Worm (Caenorhabditis elegans): Measurements from ENCODE around the gene mua-3.

Gene mua-3

ce11 chrIII:10132495-10133450, 27.7 kb upstream of the mua-3 start:
- no peak for TF ChIP-seq B0310.2 (tag; optimal IDR thresholded peaks at IDR 0.05)

- TF ChIP-seq F13C5.2 (tag; optimal IDR thresholded peaks at IDR 0.05) (no peak), hmg-4 (GFP tag; optimal IDR thresholded peaks at IDR 0.05) (no peak), tbx-11 (GFP tag; IDR thresholded peaks at IDR 0.05) (no peak), hnd-1 (tag; optimal IDR thresholded peaks at IDR 0.05) (no peak), flt-1 (GFP tag; IDR thresholded peaks at IDR 0.05) (no peak), aly-1 (tag; optimal IDR thresholded peaks at IDR 0.05) (no peak), pes-1 (GFP tag; IDR thresholded peaks at IDR 0.05) (no peak), ceh-36 (tag; optimal IDR thresholded peaks at IDR 0.05) (no peak), tra-4 (tag; optimal IDR thresholded peaks at IDR 0.05) (no peak), ets-7 (tag; optimal IDR thresholded peaks at IDR 0.05) (no peak), scrt-1 (GFP tag; IDR thresholded peaks at IDR 0.05) (no peak), ceh-13 (GFP tag; optimal IDR thresholded peaks at IDR 0.05) (no peak), B0310.2 (tag; optimal IDR thresholded peaks at IDR 0.05) (no peak), ama-1 (optimal IDR thresholded peaks at IDR 0.05) (no peak), hmbx-1 (tag; optimal IDR thresholded peaks at IDR 0.05) (no peak), tbx-37 (GFP tag; conservative IDR thresholded peaks at IDR 0.05) (no peak)
Observed at ce11 chrIII:10134517-10134916, 26.0 kb upstream of the mua-3 start.

ce11 chrIII:10136778-10137177, 23.7 kb upstream of the mua-3 start, which contains the start of gene ZK1128.7:
Gene ZK1128.7 (plus strand): TSS chrIII:10137006.
- TF ChIP-seq hmg-4 (GFP tag; optimal IDR thresholded peaks at IDR 0.05) (no peak), tbx-11 (GFP tag; IDR thresholded peaks at IDR 0.05) (no peak), B0310.2 (tag; optimal IDR thresholded peaks at IDR 0.05) (no peak), sea-1 (GFP tag; conservative IDR thresholded peaks at IDR 0.05) (no peak), tra-4 (tag; optimal IDR thresholded peaks at IDR 0.05) (no peak), F13C5.2 (tag; optimal IDR thresholded peaks at IDR 0.05) (no peak), ets-7 (tag; optimal IDR thresholded peaks at IDR 0.05) (no peak), tbx-37 (GFP tag; conservative IDR thresholded peaks at IDR 0.05) (no peak), aly-1 (tag; optimal IDR thresholded peaks at IDR 0.05) (no peak), ama-1 (optimal IDR thresholded peaks at IDR 0.05) (no peak), scrt-1 (GFP tag; IDR thresholded peaks at IDR 0.05) (no peak)

ce11 chrIII:10140732-10141131, 19.8 kb upstream of the mua-3 start, which contains the start of gene K08E5.6:
Gene K08E5.6 (plus strand): TSS chrIII:10141032.
- TF ChIP-seq scrt-1 (GFP tag; IDR thresholded peaks at IDR 0.05): no peak

- TF ChIP-seq tra-4 (tag; optimal IDR thresholded peaks at IDR 0.05): no peak
- no peak for TF ChIP-seq tbx-11 (GFP tag; IDR thresholded peaks at IDR 0.05)
- no peak for TF ChIP-seq hnd-1 (tag; optimal IDR thresholded peaks at IDR 0.05)
- no peak for TF ChIP-seq F13C5.2 (tag; optimal IDR thresholded peaks at IDR 0.05)
- TF ChIP-seq ceh-36 (tag; optimal IDR thresholded peaks at IDR 0.05): no peak
- no peak for TF ChIP-seq flt-1 (GFP tag; IDR thresholded peaks at IDR 0.05)
- no peak for TF ChIP-seq aly-1 (tag; optimal IDR thresholded peaks at IDR 0.05)
- no peak for TF ChIP-seq B0310.2 (tag; optimal IDR thresholded peaks at IDR 0.05)
- TF ChIP-seq hmbx-1 (tag; optimal IDR thresholded peaks at IDR 0.05): no peak
- TF ChIP-seq scrt-1 (GFP tag; IDR thresholded peaks at IDR 0.05): no peak
- TF ChIP-seq hmg-4 (GFP tag; optimal IDR thresholded peaks at IDR 0.05): no peak
- no peak for TF ChIP-seq sea-1 (GFP tag; conservative IDR thresholded peaks at IDR 0.05)
- TF ChIP-seq ceh-13 (GFP tag; optimal IDR thresholded peaks at IDR 0.05): no peak
- TF ChIP-seq tbx-37 (GFP tag; conservative IDR thresholded peaks at IDR 0.05): no peak
- TF ChIP-seq ama-1 (optimal IDR thresholded peaks at IDR 0.05): no peak
- no peak for TF ChIP-seq ets-7 (tag; optimal IDR thresholded peaks at IDR 0.05)
- no peak for TF ChIP-seq pes-1 (GFP tag; IDR thresholded peaks at IDR 0.05)
Observed at ce11 chrIII:10146701-10147100, 13.8 kb upstream of the mua-3 start, which contains the start of gene K08E5.1. Gene K08E5.1 (minus strand): TSS chrIII:10146801.

- TF ChIP-seq ceh-13 (GFP tag; optimal IDR thresholded peaks at IDR 0.05): no peak
Observed at ce11 chrIII:10149910-10150309, 10.6 kb upstream of the mua-3 start.

- TF ChIP-seq pes-1 (GFP tag; IDR thresholded peaks at IDR 0.05): no peak
Observed at ce11 chrIII:10150710-10151109, 9.8 kb upstream of the mua-3 start.

ce11 chrIII:10151719-10152118, 8.8 kb upstream of the mua-3 start:
- no peak for TF ChIP-seq tbx-37 (GFP tag; conservative IDR thresholded peaks at IDR 0.05)
- TF ChIP-seq F13C5.2 (tag; optimal IDR thresholded peaks at IDR 0.05): no peak
- 0 out of 2 replicates have a peak, but pooled peaks have one; percentile 33 for TF ChIP-seq scrt-1 (GFP tag; IDR thresholded peaks at IDR 0.05)

ce11 chrIII:10152495-10152894, 8.0 kb upstream of the mua-3 start, which contains the start of gene nac-3:
Gene nac-3 (plus strand): TSS chrIII:10152795.
- TF ChIP-seq sea-1 (GFP tag; conservative IDR thresholded peaks at IDR 0.05) (no peak), scrt-1 (GFP tag; IDR thresholded peaks at IDR 0.05) (no peak), hmbx-1 (tag; optimal IDR thresholded peaks at IDR 0.05) (no peak), B0310.2 (tag; optimal IDR thresholded peaks at IDR 0.05) (no peak), tra-4 (tag; optimal IDR thresholded peaks at IDR 0.05) (no peak)
